Fruit fly (Drosophila melanogaster) Kc167 (cell line): ENCODE data around the gene Cpr66Cb.

ENCODE experiments used
- Myc ChIP-seq: fragments of >200 bp; optimal IDR thresholded peaks from 2 replicates; lab custom pipeline; 2017; ENCODE audit warnings: missing external identifiers
- Sin3A ChIP-seq: fragments of >200 bp; optimal IDR thresholded peaks from 2 replicates; lab custom pipeline; 2018; ENCODE audit warnings: missing external identifiers
- h ChIP-seq: fragments of >200 bp; optimal IDR thresholded peaks from 3 replicates; lab custom pipeline; 2018; ENCODE audit warnings: missing external identifiers
- insv ChIP-seq: fragments of >200 bp; optimal IDR thresholded peaks from 3 replicates; lab custom pipeline; 2018; ENCODE audit warnings: missing external identifiers
- psq ChIP-seq: fragments of >200 bp; optimal IDR thresholded peaks from 2 replicates; lab custom pipeline; 2017; ENCODE audit warnings: missing external identifiers
- ttk ChIP-seq: sonication (Bioruptor generic); optimal IDR thresholded peaks from 2 replicates; lab custom pipeline; 2017; ENCODE audit warnings: missing external identifiers

DNA sequence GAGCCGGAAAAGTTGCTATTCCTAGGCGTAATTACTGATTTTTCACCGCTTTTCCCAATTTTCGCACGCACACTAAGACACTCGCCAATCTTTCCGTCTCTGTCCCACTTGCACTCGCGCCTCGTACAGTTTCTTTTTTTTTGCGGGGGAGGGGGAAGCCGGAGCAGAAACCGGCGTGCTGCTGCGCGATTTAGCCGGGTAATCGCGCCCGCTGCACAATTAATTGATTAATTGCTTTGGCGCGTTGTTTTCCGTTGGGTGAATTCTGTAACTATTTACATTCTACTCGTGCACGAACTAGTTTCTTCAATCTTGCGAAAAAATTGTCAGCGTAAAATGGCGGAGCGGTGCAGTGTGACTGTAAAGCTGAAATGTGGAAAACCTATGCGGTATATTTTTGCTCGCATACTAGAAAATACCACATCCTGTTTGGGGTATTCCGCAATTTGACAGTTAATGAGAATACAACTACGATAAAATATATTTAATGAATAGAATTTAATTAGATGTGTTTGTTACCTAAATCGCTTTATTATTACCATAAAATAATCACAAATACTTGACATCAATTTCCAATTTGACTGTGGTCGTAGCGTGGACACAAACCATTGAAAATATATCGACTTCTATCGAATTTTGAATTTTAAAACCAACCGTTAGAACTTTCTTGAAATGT is 21.2 kb upstream of the Cpr66Cb start, which contains the start of gene Cpsf6:
- TF ChIP-seq Myc, result no peak
- no peak for TF ChIP-seq ttk
- no peak for TF ChIP-seq psq
- no peak for TF ChIP-seq Sin3A
- TF ChIP-seq h (lab: Kevin White, UChicago), result no peak
- no peak for TF ChIP-seq insv (lab: Kevin White, UChicago)
